Fruit fly (Drosophila melanogaster): ENCODE results near the gene CG11771.

CG11771 gene

dm6 chr3R:24983537-24984501, 52.0 kb downstream of the CG11771 start, which contains the start of gene tnc (continued):
- TF ChIP-seq OdsH (GFP tag; optimal IDR thresholded peaks at IDR 0.05) (peak; percentile 86), salr (GFP tag; optimal IDR thresholded peaks at IDR 0.05) (peak in 1 of 2 experiments; percentile 63), cyc (GFP tag; optimal IDR thresholded peaks at IDR 0.05) (peak; percentile 80), CG10669 (GFP tag; optimal IDR thresholded peaks at IDR 0.05) (peak; percentile 74), CG3919 (GFP tag; optimal IDR thresholded peaks at IDR 0.05) (peak; percentile 82), CG11294 (GFP tag; IDR thresholded peaks at IDR 0.05) (no peak; the same call in 1 of the 2 replicates), Gug (GFP tag; IDR thresholded peaks at IDR 0.05) (peak; percentile 63), CG7368 (GFP tag; optimal IDR thresholded peaks at IDR 0.05) (peak; percentile 48), Eip78C (GFP tag) (peak; percentile 91), achi (GFP tag; optimal IDR thresholded peaks at IDR 0.05) (peak; percentile 84), CG6792 (GFP tag; optimal IDR thresholded peaks at IDR 0.05) (peak; percentile 83)

All from whole organism, prepupa.